Fruit fly (Drosophila melanogaster) whole organism, wandering third instar larva: ENCODE results near the gene Sqor.

Experiments used
- Abd-B ChIP-seq: fragments of >200 bp; optimal IDR thresholded peaks from 2 replicates; lab custom pipeline; 2017; ENCODE audit warnings: missing biosample characterization, missing genetic modification characterization
- CG32264 ChIP-seq: fragments of 200-800 bp; sonication (Bioruptor generic); optimal IDR thresholded peaks from 2 replicates; lab custom pipeline; 2016; ENCODE audit warnings: missing biosample characterization, missing genetic modification characterization
- HLH106 ChIP-seq: fragments of 200-800 bp; optimal IDR thresholded peaks from 3 replicates; lab custom pipeline; 2019; ENCODE audit warnings: missing biosample characterization, mild to moderate bottlenecking, missing genetic modification characterization, moderate library complexity
- Hnf4 ChIP-seq: fragments of 200-800 bp; sonication (Bioruptor generic); optimal IDR thresholded peaks from 2 replicates; lab custom pipeline; 2016; ENCODE audit warnings: missing biosample characterization, mild to moderate bottlenecking, missing genetic modification characterization
- Hr78 ChIP-seq: fragments of >200 bp; optimal IDR thresholded peaks from 2 replicates; lab custom pipeline; 2017; ENCODE audit warnings: missing biosample characterization, missing genetic modification characterization
- Hr83 ChIP-seq: fragments of 200-300 bp; sonication (Bioruptor generic); optimal IDR thresholded peaks from 2 replicates; lab custom pipeline; 2016; ENCODE audit warnings: missing biosample characterization, mild to moderate bottlenecking, missing genetic modification characterization, moderate library complexity; ENCODE audit not compliant: poor library complexity, severe bottlenecking
- Jra ChIP-seq: sonication (Bioruptor generic); optimal IDR thresholded peaks from 2 replicates; lab custom pipeline; 2016; ENCODE audit warnings: missing biosample characterization, missing genetic modification characterization
- N ChIP-seq: fragments of >200 bp; optimal IDR thresholded peaks from 2 replicates; lab custom pipeline; 2018; ENCODE audit warnings: missing biosample characterization, missing external identifiers, missing genetic modification characterization
- OdsH ChIP-seq: fragments of 200-800 bp; sonication (Bioruptor generic); optimal IDR thresholded peaks from 2 replicates; lab custom pipeline; 2016; ENCODE audit warnings: missing biosample characterization, mild to moderate bottlenecking, missing genetic modification characterization
- Rel ChIP-seq, 2 experiments: fragments of 200-800 bp; sonication (Bioruptor generic) in 1 of 2; optimal IDR thresholded peaks; 2 replicates in 1 of 2; 3 replicates in 1 of 2; lab custom pipeline; 2016 to 2019; ENCODE audit warnings: mild to moderate bottlenecking in 2 of 2, missing biosample characterization in 2 of 2, missing genetic modification characterization in 2 of 2, moderate library complexity in 1 of 2
- Sp1 ChIP-seq: fragments of 200-800 bp; sonication (Bioruptor generic); optimal IDR thresholded peaks from 3 replicates; lab custom pipeline; 2019; ENCODE audit warnings: missing biosample characterization, mild to moderate bottlenecking, missing genetic modification characterization, moderate library complexity
- Vsx2 ChIP-seq: fragments of 200-300, 225-300 bp; sonication (Bioruptor generic); optimal IDR thresholded peaks from 2 replicates; lab custom pipeline; 2018; ENCODE audit warnings: missing biosample characterization, missing genetic modification characterization; ENCODE audit not compliant: partially characterized antibody
- br ChIP-seq: fragments of 200-800 bp; sonication (Bioruptor generic); optimal IDR thresholded peaks from 2 replicates; lab custom pipeline; 2016; ENCODE audit warnings: missing biosample characterization, missing genetic modification characterization
- brk ChIP-seq: fragments of 200-800 bp; sonication (Bioruptor generic); optimal IDR thresholded peaks from 2 replicates; lab custom pipeline; 2016; ENCODE audit warnings: missing biosample characterization, mild to moderate bottlenecking, missing genetic modification characterization
- dl ChIP-seq, 2 experiments: fragments of 175-275, 200-275 bp in 1 of 2; fragments of 200-275 bp in 1 of 2; sonication (Bioruptor generic); optimal IDR thresholded peaks; lab custom pipeline; 2018; ENCODE audit warnings: mild to moderate bottlenecking in 2 of 2, missing biosample characterization in 2 of 2, missing genetic modification characterization in 2 of 2, moderate library complexity in 2 of 2; ENCODE audit not compliant: partially characterized antibody in 2 of 2, insufficient read depth in 1 of 2
- dmrt93B ChIP-seq: fragments of 200-800 bp; sonication (Bioruptor generic); optimal IDR thresholded peaks from 2 replicates; lab custom pipeline; 2018; ENCODE audit warnings: missing biosample characterization, mild to moderate bottlenecking, missing genetic modification characterization
- dsf ChIP-seq: sonication (Bioruptor generic); optimal IDR thresholded peaks from 2 replicates; lab custom pipeline; 2016; ENCODE audit warnings: missing biosample characterization, missing genetic modification characterization, borderline replicate concordance
- ey ChIP-seq: fragments of 200-800 bp; sonication (Bioruptor generic); optimal IDR thresholded peaks from 2 replicates; lab custom pipeline; 2016; ENCODE audit warnings: missing biosample characterization, missing genetic modification characterization
- foxo ChIP-seq, 2 experiments: fragments of 200-800 bp; sonication (Bioruptor generic); optimal IDR thresholded peaks; 2 replicates in 1 of 2; 3 replicates in 1 of 2; lab custom pipeline; 2016 to 2017; ENCODE audit warnings: missing biosample characterization in 2 of 2, missing genetic modification characterization in 2 of 2
- fru ChIP-seq: fragments of 200-800 bp; sonication (Bioruptor generic); optimal IDR thresholded peaks from 3 replicates; lab custom pipeline; 2016; ENCODE audit warnings: missing biosample characterization, mild to moderate bottlenecking, missing genetic modification characterization
- h ChIP-seq: fragments of 200-800 bp; sonication (Bioruptor generic); optimal IDR thresholded peaks from 3 replicates; lab custom pipeline; 2016; ENCODE audit warnings: missing biosample characterization, mild to moderate bottlenecking, missing genetic modification characterization
- jim ChIP-seq: fragments of 175-275, 200-325 bp; sonication (Bioruptor generic); optimal IDR thresholded peaks from 2 replicates; lab custom pipeline; 2016; ENCODE audit warnings: missing biosample characterization, mild to moderate bottlenecking, missing genetic modification characterization
- psq ChIP-seq: fragments of 200-800 bp; sonication (Bioruptor generic); optimal IDR thresholded peaks from 3 replicates; lab custom pipeline; 2017; ENCODE audit warnings: missing biosample characterization, mild to moderate bottlenecking, missing genetic modification characterization, moderate library complexity
- rgr ChIP-seq: fragments of 200-800 bp; sonication (Bioruptor generic); optimal IDR thresholded peaks from 3 replicates; lab custom pipeline; 2016; ENCODE audit warnings: missing biosample characterization, mild to moderate bottlenecking, missing genetic modification characterization
- sv ChIP-seq: fragments of 200-800 bp; sonication (Bioruptor generic); optimal IDR thresholded peaks from 3 replicates; lab custom pipeline; 2016; ENCODE audit warnings: missing biosample characterization, missing genetic modification characterization
- usp ChIP-seq: fragments of >200 bp; optimal IDR thresholded peaks from 2 replicates; lab custom pipeline; 2017; ENCODE audit warnings: missing biosample characterization, missing genetic modification characterization
- woc ChIP-seq: sonication (Bioruptor generic); optimal IDR thresholded peaks from 2 replicates; lab custom pipeline; 2016; ENCODE audit warnings: missing biosample characterization, mild to moderate bottlenecking, missing genetic modification characterization

Gene Sqor

DNA sequence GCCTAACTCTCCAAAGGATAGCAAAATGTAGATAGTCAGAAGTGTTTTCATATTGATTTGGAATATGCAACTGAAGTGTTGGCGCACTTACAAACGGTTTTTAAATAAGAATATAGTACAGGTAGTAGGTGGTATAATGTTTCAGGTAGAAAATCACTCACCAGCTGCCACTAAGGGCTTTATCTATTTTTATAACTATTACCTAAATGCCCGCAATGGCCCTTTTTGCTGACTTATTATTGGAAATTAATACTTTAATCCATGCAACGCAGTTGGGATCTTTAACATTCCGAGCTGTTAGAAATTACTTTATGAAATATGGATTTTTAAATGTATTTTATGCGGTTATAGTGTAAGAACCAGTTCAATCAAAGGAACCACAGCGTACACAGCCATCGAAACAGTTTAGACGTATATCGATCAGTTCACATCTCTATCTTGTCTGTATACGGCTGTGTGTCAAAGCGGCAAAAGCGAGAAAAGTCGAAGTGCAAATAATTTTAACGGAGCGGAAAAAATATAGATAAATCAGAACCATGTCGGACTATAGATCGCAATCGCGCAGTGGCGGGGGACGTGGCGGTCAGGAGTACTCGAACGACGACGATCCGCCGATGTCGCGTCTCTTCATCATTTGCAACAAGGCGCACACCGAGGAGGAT lies 43.6 kb downstream of the Sqor start, which contains the start of the genes srw and CG1316:
srw (minus strand) TSS at position 51 of the 662 bp plus-strand sequence.
CG1316 (plus strand) TSS at position 424 of the 662 bp plus-strand sequence.
- TF ChIP-seq Hnf4 (GFP tag; lab: Kevin White, UChicago) (peak; percentile 44), h (GFP tag; lab: Kevin White, UChicago) (peak; percentile 45), rgr (GFP tag; lab: Kevin White, UChicago) (no peak)

- TF ChIP-seq OdsH (GFP tag; lab: Kevin White, UChicago) = peak; percentile 5
- TF ChIP-seq Hr78 = no peak
- no peak for TF ChIP-seq Hr83 (GFP tag; lab: Kevin White, UChicago)
- TF ChIP-seq dsf = no peak
- peak; percentile 35 for TF ChIP-seq woc
- TF ChIP-seq h (GFP tag; lab: Kevin White, UChicago) = peak; percentile 12
- no peak for TF ChIP-seq Hnf4 (GFP tag; lab: Kevin White, UChicago)
- no peak for TF ChIP-seq brk (GFP tag; lab: Kevin White, UChicago)
- TF ChIP-seq N (GFP tag; lab: Kevin White, UChicago) = no peak
- no peak for TF ChIP-seq fru (GFP tag; lab: Kevin White, UChicago)
- peak; percentile 16 for TF ChIP-seq HLH106 (tag; lab: Kevin White, UChicago)
- TF ChIP-seq foxo (GFP tag; optimal IDR thresholded peaks at IDR 0.05; lab: Kevin White, UChicago) = no peak
- no peak for TF ChIP-seq ey (GFP tag; lab: Kevin White, UChicago)
- no peak for TF ChIP-seq CG32264 (GFP tag; lab: Kevin White, UChicago)
- TF ChIP-seq Jra = no peak
- TF ChIP-seq Abd-B (GFP tag; lab: Kevin White, UChicago) = no peak
- no peak for TF ChIP-seq jim
- TF ChIP-seq rgr (GFP tag; lab: Kevin White, UChicago) = peak; percentile 52
- no peak for TF ChIP-seq br (GFP tag; lab: Kevin White, UChicago)
- TF ChIP-seq Vsx2 = no peak
These were observed 46.8 kb downstream of the Sqor start, which contains the start of gene TfIIEbeta for dm6 chr3L:4286784-4287183. Gene TfIIEbeta, plus strand, starts transcription at chr3L:4287038.

- TF ChIP-seq dl (GFP tag; optimal IDR thresholded peaks at IDR 0.05; lab: Kevin White, UChicago; ENCODE audit: insufficient read depth in 1 of 2, partially characterized antibody in 2 of 2) = no peak
- TF ChIP-seq br (GFP tag; lab: Kevin White, UChicago) = peak; percentile 76
- no peak for TF ChIP-seq Rel (GFP tag; optimal IDR thresholded peaks at IDR 0.05; lab: Kevin White, UChicago)
- TF ChIP-seq Rel (tag; optimal IDR thresholded peaks at IDR 0.05; lab: Kevin White, UChicago) = peak; percentile 18
- TF ChIP-seq dmrt93B (GFP tag; lab: Kevin White, UChicago) = no peak
- TF ChIP-seq fru (GFP tag; lab: Kevin White, UChicago) = peak; percentile 75
- no peak for TF ChIP-seq dsf
- peak; percentile 60 for TF ChIP-seq HLH106 (tag; lab: Kevin White, UChicago)
- TF ChIP-seq rgr (GFP tag; lab: Kevin White, UChicago) = peak; percentile 63
- peak; percentile 65 for TF ChIP-seq ey (GFP tag; lab: Kevin White, UChicago)
- TF ChIP-seq psq = peak; percentile 56
- TF ChIP-seq woc = peak; percentile 92
- peak; percentile 73 for TF ChIP-seq h (GFP tag; lab: Kevin White, UChicago)
- TF ChIP-seq foxo (GFP tag; optimal IDR thresholded peaks at IDR 0.05; lab: Kevin White, UChicago) = peak; percentile 26 to 66
- TF ChIP-seq Sp1 = peak; percentile 59
- TF ChIP-seq OdsH (GFP tag; lab: Kevin White, UChicago) = peak; percentile 69
- TF ChIP-seq Vsx2 = no peak
- peak; percentile 37 for TF ChIP-seq Jra
- TF ChIP-seq usp (GFP tag; lab: Kevin White, UChicago) = no peak
- TF ChIP-seq sv (GFP tag; lab: Kevin White, UChicago) = peak; percentile 17
- TF ChIP-seq, all 38 proteins: peak for 14
These were observed 48.7 kb downstream of the Sqor start, which contains the start of gene Hexo1 for dm6 chr3L:4288591-4289056. Gene Hexo1, plus strand, starts transcription at chr3L:4288641.
